Fruit fly (Drosophila melanogaster) whole organism, prepupa: ENCODE data around the gene Ir62a.
A peak's percentile ranks its signal among the peaks of the same experiment; 100 is the strongest.

ENCODE experiments used
- Blimp-1 ChIP-seq: fragments of 200-800 bp; sonication (Bioruptor generic); optimal IDR thresholded peaks from 3 replicates; lab custom pipeline; 2017; ENCODE audit warnings: missing biosample characterization, missing genetic modification characterization, mild to moderate bottlenecking, moderate library complexity, missing genetic modification reagents
- CG10631 ChIP-seq: fragments of 200-800 bp; sonication (Bioruptor generic); optimal IDR thresholded peaks from 2 replicates; lab custom pipeline; 2016; ENCODE audit warnings: missing biosample characterization, missing genetic modification characterization
- CG10669 ChIP-seq: fragments of 200-800 bp; sonication (Bioruptor generic); optimal IDR thresholded peaks from 3 replicates; lab custom pipeline; 2018; ENCODE audit warnings: missing biosample characterization, mild to moderate bottlenecking, missing genetic modification characterization, moderate library complexity
- CG11762 ChIP-seq: fragments of 200-800 bp; sonication (Bioruptor generic); optimal IDR thresholded peaks from 3 replicates; lab custom pipeline; 2016; ENCODE audit warnings: missing biosample characterization, missing genetic modification characterization; ENCODE audit not compliant: insufficient read depth
- CG11902 ChIP-seq: fragments of 200-800 bp; sonication (Bioruptor generic); optimal IDR thresholded peaks from 3 replicates; lab custom pipeline; 2016; ENCODE audit warnings: missing biosample characterization, missing genetic modification characterization
- CG1621 ChIP-seq: fragments of 200-800 bp; sonication (Bioruptor generic); optimal IDR thresholded peaks from 3 replicates; lab custom pipeline; 2018; ENCODE audit warnings: missing biosample characterization, mild to moderate bottlenecking, missing genetic modification characterization
- CG16779 ChIP-seq: fragments of 200-800 bp; sonication (Bioruptor generic); optimal IDR thresholded peaks from 3 replicates; lab custom pipeline; 2017; ENCODE audit warnings: missing biosample characterization, mild to moderate bottlenecking, missing genetic modification characterization
- CG3032 ChIP-seq: fragments of 200-800 bp; optimal IDR thresholded peaks from 2 replicates; lab custom pipeline; 2019; ENCODE audit warnings: missing biosample characterization, mild to moderate bottlenecking, missing genetic modification characterization, moderate library complexity
- CG31627 ChIP-seq: fragments of 200-800 bp; sonication (Bioruptor generic); optimal IDR thresholded peaks from 3 replicates; lab custom pipeline; 2016; ENCODE audit warnings: missing biosample characterization, missing genetic modification characterization
- CG32006 ChIP-seq: fragments of 200-800 bp; sonication (Bioruptor generic); optimal IDR thresholded peaks from 3 replicates; lab custom pipeline; 2017; ENCODE audit warnings: missing biosample characterization, mild to moderate bottlenecking, missing genetic modification characterization
- CG34406 ChIP-seq: fragments of 200-800 bp; sonication (Bioruptor generic); optimal IDR thresholded peaks from 3 replicates; lab custom pipeline; 2016; ENCODE audit warnings: missing biosample characterization, missing genetic modification characterization
- CG3919 ChIP-seq: fragments of 200-800 bp; sonication (Bioruptor generic); optimal IDR thresholded peaks from 3 replicates; lab custom pipeline; 2016; ENCODE audit warnings: missing biosample characterization, missing genetic modification characterization
- CG4318 ChIP-seq: fragments of 200-800 bp; sonication (Bioruptor generic); optimal IDR thresholded peaks from 3 replicates; lab custom pipeline; 2017; ENCODE audit warnings: missing biosample characterization, mild to moderate bottlenecking, missing genetic modification characterization
- CG6163 ChIP-seq: fragments of 200-800 bp; sonication (Bioruptor generic); IDR thresholded peaks from 3 replicates; pipeline ENCODE4 v1.3.6; 2022; ENCODE audit warnings: missing biosample characterization, missing genetic modification characterization
- CG6276 ChIP-seq: fragments of 200-800 bp; sonication (Bioruptor generic); optimal IDR thresholded peaks from 2 replicates; lab custom pipeline; 2017; ENCODE audit warnings: missing biosample characterization, mild to moderate bottlenecking, missing genetic modification characterization
- CG6792 ChIP-seq: fragments of 200-800 bp; sonication (Bioruptor generic); optimal IDR thresholded peaks from 3 replicates; lab custom pipeline; 2016; ENCODE audit warnings: missing biosample characterization, missing genetic modification characterization
- CG6808 ChIP-seq: fragments of 200-800 bp; sonication (Bioruptor generic); optimal IDR thresholded peaks from 3 replicates; lab custom pipeline; 2017; ENCODE audit warnings: missing biosample characterization, missing genetic modification characterization, mild to moderate bottlenecking, moderate library complexity, missing genetic modification reagents
- CG7368 ChIP-seq: fragments of 200-800 bp; sonication (Bioruptor generic); optimal IDR thresholded peaks from 3 replicates; lab custom pipeline; 2016; ENCODE audit warnings: missing biosample characterization, missing genetic modification characterization
- CG8119 ChIP-seq: fragments of 200-800 bp; sonication (Bioruptor generic); IDR thresholded peaks from 3 replicates; pipeline ENCODE4 v1.3.6; 2022; ENCODE audit warnings: missing biosample characterization, missing genetic modification characterization
- CG8319 ChIP-seq: fragments of 200-800 bp; sonication (Bioruptor generic); optimal IDR thresholded peaks from 3 replicates; lab custom pipeline; 2016; ENCODE audit warnings: missing biosample characterization, missing genetic modification characterization
- CG8632 ChIP-seq: fragments of 200-800 bp; sonication (Bioruptor generic); optimal IDR thresholded peaks from 3 replicates; lab custom pipeline; 2016; ENCODE audit warnings: missing biosample characterization, missing genetic modification characterization
- CG9139 ChIP-seq: fragments of 200-800 bp; sonication (Bioruptor generic); optimal IDR thresholded peaks from 3 replicates; lab custom pipeline; 2017; ENCODE audit warnings: missing biosample characterization, mild to moderate bottlenecking, missing genetic modification characterization
- Eip75B ChIP-seq: fragments of 200-800 bp; sonication (Bioruptor generic); optimal IDR thresholded peaks from 3 replicates; lab custom pipeline; 2016; ENCODE audit warnings: missing biosample characterization, missing genetic modification characterization
- Eip78C ChIP-seq: fragments of 200-800 bp; sonication (Bioruptor generic); peaks from one replicate; lab custom pipeline; 2016; ENCODE audit warnings: missing biosample characterization, missing genetic modification characterization
- Ets21C ChIP-seq: fragments of 200-800 bp; sonication (Bioruptor generic); optimal IDR thresholded peaks from 3 replicates; lab custom pipeline; 2016; ENCODE audit warnings: missing biosample characterization, missing genetic modification characterization
- Ets96B ChIP-seq: fragments of 200-800 bp; optimal IDR thresholded peaks from 2 replicates; lab custom pipeline; 2019; ENCODE audit warnings: missing biosample characterization, mild to moderate bottlenecking, missing genetic modification characterization, moderate library complexity
- Gug ChIP-seq: fragments of 200-800 bp; sonication (Bioruptor generic); IDR thresholded peaks from 2 replicates; pipeline ENCODE4 v1.3.6; 2022; ENCODE audit warnings: missing biosample characterization, missing genetic modification characterization
- Hr38 ChIP-seq: sonication (Bioruptor generic); optimal IDR thresholded peaks from 2 replicates; lab custom pipeline; 2016; ENCODE audit warnings: missing biosample characterization, missing genetic modification characterization
- Hr39 ChIP-seq: fragments of 200-800 bp; sonication (Bioruptor generic); optimal IDR thresholded peaks from 2 replicates; lab custom pipeline; 2016; ENCODE audit warnings: missing biosample characterization, missing genetic modification characterization
- Hr4 ChIP-seq: fragments of 200-800 bp; sonication (Bioruptor generic); optimal IDR thresholded peaks from 3 replicates; lab custom pipeline; 2016; ENCODE audit warnings: missing biosample characterization, missing genetic modification characterization
- Lpt ChIP-seq: fragments of 200-800 bp; sonication (Bioruptor generic); optimal IDR thresholded peaks from 3 replicates; lab custom pipeline; 2016; ENCODE audit warnings: missing biosample characterization, missing genetic modification characterization
- Met ChIP-seq: fragments of 200-800 bp; sonication (Bioruptor generic); optimal IDR thresholded peaks from 3 replicates; lab custom pipeline; 2016; ENCODE audit warnings: missing biosample characterization, missing genetic modification characterization
- Sox102F ChIP-seq: fragments of 200-800 bp; sonication (Bioruptor generic); optimal IDR thresholded peaks from 2 replicates; lab custom pipeline; 2016; ENCODE audit warnings: missing biosample characterization, mild to moderate bottlenecking, missing genetic modification characterization
- Sox14 ChIP-seq: fragments of 200-800 bp; sonication (Bioruptor generic); optimal IDR thresholded peaks from 3 replicates; lab custom pipeline; 2016; ENCODE audit warnings: missing biosample characterization, missing genetic modification characterization
- achi ChIP-seq: fragments of 200-800 bp; sonication (Bioruptor generic); optimal IDR thresholded peaks from 3 replicates; lab custom pipeline; 2016; ENCODE audit warnings: missing biosample characterization, missing genetic modification characterization
- acj6 ChIP-seq: fragments of 200-800 bp; sonication (Bioruptor generic); optimal IDR thresholded peaks from 3 replicates; lab custom pipeline; 2016; ENCODE audit warnings: missing biosample characterization, missing genetic modification characterization
- cyc ChIP-seq: fragments of 200-800 bp; sonication (Bioruptor generic); optimal IDR thresholded peaks from 3 replicates; lab custom pipeline; 2016; ENCODE audit warnings: missing biosample characterization, missing genetic modification characterization
- dac ChIP-seq: fragments of 200-800 bp; sonication (Bioruptor generic); optimal IDR thresholded peaks from 2 replicates; lab custom pipeline; 2017; ENCODE audit warnings: missing biosample characterization, mild to moderate bottlenecking, missing genetic modification characterization
- dsx ChIP-seq: fragments of 200-800 bp; optimal IDR thresholded peaks from 3 replicates; lab custom pipeline; 2019; ENCODE audit warnings: missing biosample characterization, mild to moderate bottlenecking, missing genetic modification characterization, moderate library complexity; ENCODE audit not compliant: poor library complexity, severe bottlenecking
- eg ChIP-seq: fragments of 200-800 bp; sonication (Bioruptor generic); IDR thresholded peaks from 3 replicates; pipeline ENCODE4 v1.3.6; 2022; ENCODE audit warnings: missing biosample characterization, missing genetic modification characterization
- fd59A ChIP-seq: fragments of 200-800 bp; sonication (Bioruptor generic); optimal IDR thresholded peaks from 2 replicates; lab custom pipeline; 2017; ENCODE audit warnings: missing biosample characterization, mild to moderate bottlenecking, missing genetic modification characterization, missing genetic modification reagents
- fd85E ChIP-seq: fragments of 200-800 bp; sonication (Bioruptor generic); optimal IDR thresholded peaks from 3 replicates; lab custom pipeline; 2016; ENCODE audit warnings: missing biosample characterization, missing genetic modification characterization
- fkh ChIP-seq: fragments of 200-800 bp; sonication (Bioruptor generic); optimal IDR thresholded peaks from 3 replicates; lab custom pipeline; 2017; ENCODE audit warnings: missing biosample characterization, mild to moderate bottlenecking, missing genetic modification characterization, moderate library complexity
- lz ChIP-seq: fragments of 200-800 bp; sonication (Bioruptor generic); optimal IDR thresholded peaks from 3 replicates; lab custom pipeline; 2016; ENCODE audit warnings: missing biosample characterization, missing genetic modification characterization
- net ChIP-seq: fragments of 200-800 bp; sonication (Bioruptor generic); optimal IDR thresholded peaks from 3 replicates; lab custom pipeline; 2016; ENCODE audit warnings: missing biosample characterization, missing genetic modification characterization
- pdm3 ChIP-seq: fragments of 200-800 bp; sonication (Bioruptor generic); optimal IDR thresholded peaks from 3 replicates; lab custom pipeline; 2016; ENCODE audit warnings: missing biosample characterization, missing genetic modification characterization
- spab ChIP-seq: fragments of 200-800 bp; sonication (Bioruptor generic); optimal IDR thresholded peaks from 2 replicates; lab custom pipeline; 2017; ENCODE audit warnings: missing biosample characterization, mild to moderate bottlenecking, missing genetic modification characterization, missing genetic modification reagents
- ss ChIP-seq, 2 experiments: fragments of 200-800 bp; sonication (Bioruptor generic); optimal IDR thresholded peaks; 2 replicates in 1 of 2; 3 replicates in 1 of 2; lab custom pipeline; 2017 to 2018; ENCODE audit warnings: mild to moderate bottlenecking in 2 of 2, missing biosample characterization in 2 of 2, missing genetic modification characterization in 2 of 2, moderate library complexity in 1 of 2
- svp ChIP-seq: fragments of 200-800 bp; sonication (Bioruptor generic); peaks from one replicate; lab custom pipeline; 2016; ENCODE audit warnings: missing biosample characterization, missing genetic modification characterization
- topi ChIP-seq: fragments of 200-800 bp; sonication (Bioruptor generic); optimal IDR thresholded peaks from 3 replicates; lab custom pipeline; 2016; ENCODE audit warnings: missing biosample characterization, missing genetic modification characterization
- vri ChIP-seq: fragments of 200-800 bp; sonication (Bioruptor generic); optimal IDR thresholded peaks from 3 replicates; lab custom pipeline; 2016; ENCODE audit warnings: missing biosample characterization, mild to moderate bottlenecking, missing genetic modification characterization

The Ir62a gene

DNA sequence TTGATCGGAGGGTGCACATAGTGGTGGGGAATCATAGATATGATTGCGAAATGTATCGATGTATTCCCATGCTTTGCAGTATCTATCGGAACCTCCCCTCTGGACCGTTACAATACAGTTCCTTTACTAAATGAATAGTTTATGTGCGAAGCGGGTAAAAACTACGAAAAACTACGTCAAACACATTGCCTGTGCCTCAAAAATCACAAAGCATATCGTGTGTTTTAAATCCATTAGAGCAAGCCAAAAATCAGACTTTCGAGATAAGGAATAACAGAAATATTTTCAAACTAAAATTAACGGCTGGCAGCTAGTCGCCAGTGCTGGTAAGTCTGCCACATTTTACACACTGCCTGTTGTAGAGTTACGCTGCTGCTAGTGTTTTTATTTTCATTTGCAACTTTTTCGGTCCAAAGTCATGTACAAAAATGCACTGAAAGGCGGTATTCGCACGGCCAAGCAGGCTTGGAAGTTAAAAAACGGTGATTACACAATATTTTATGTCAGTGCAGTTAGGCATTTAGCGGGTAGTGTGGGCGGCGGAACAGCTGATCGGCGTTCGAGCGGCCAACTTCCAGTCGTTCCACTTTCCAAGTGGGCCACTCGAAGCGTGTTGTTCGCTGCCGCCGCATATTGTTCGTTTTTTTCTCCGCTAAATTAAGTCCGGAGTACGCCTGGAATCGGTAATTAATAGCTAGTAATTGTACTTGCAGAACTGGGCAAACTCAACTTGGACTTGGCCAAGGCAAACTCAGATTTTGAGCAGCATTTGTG is 13.6 kb downstream of the Ir62a start:
- TF ChIP-seq CG6792 (GFP tag; lab: Kevin White, UChicago) (peak; percentile 65), Eip75B (GFP tag; lab: Kevin White, UChicago) (peak; percentile 60), Sox14 (GFP tag; lab: Kevin White, UChicago) (peak; percentile 60), Hr4 (peak; percentile 76), cyc (peak; percentile 77), CG32006 (peak; percentile 73), CG3919 (GFP tag; lab: Kevin White, UChicago) (peak; percentile 86), CG6808 (GFP tag; lab: Kevin White, UChicago) (peak; percentile 19), ss (GFP tag; optimal IDR thresholded peaks at IDR 0.05; lab: Kevin White, UChicago) (peak; percentile 15 to 38), CG31627 (peak; percentile 80), CG11762 (GFP tag; lab: Kevin White, UChicago) (peak; percentile 61), Sox102F (peak; percentile 79), achi (GFP tag; lab: Kevin White, UChicago) (peak; percentile 75), CG8319 (peak; percentile 57), Lpt (GFP tag; lab: Kevin White, UChicago) (peak; percentile 68), CG1621 (tag; lab: Kevin White, UChicago) (peak; percentile 49), Met (GFP tag; lab: Kevin White, UChicago) (peak; percentile 79), CG7368 (GFP tag; lab: Kevin White, UChicago) (peak; percentile 74), CG16779 (tag; lab: Kevin White, UChicago) (no peak), spab (GFP tag; lab: Kevin White, UChicago) (no peak), CG9139 (GFP tag; lab: Kevin White, UChicago) (peak; percentile 45), eg (GFP tag; lab: Robert Waterston, UW) (peak; percentile 81), CG10669 (GFP tag; lab: Kevin White, UChicago) (peak; percentile 50), Ets21C (GFP tag; lab: Kevin White, UChicago) (peak; percentile 57), CG4318 (GFP tag; lab: Kevin White, UChicago) (no peak), Gug (GFP tag; lab: Robert Waterston, UW) (peak; percentile 74), svp (GFP tag; lab: Kevin White, UChicago) (peak; percentile 82), Eip78C (GFP tag; lab: Kevin White, UChicago) (peak; percentile 91), CG8632 (peak; percentile 60), pdm3 (GFP tag; lab: Kevin White, UChicago) (no peak), dsx (GFP tag; lab: Kevin White, UChicago) (no peak), Blimp-1 (GFP tag; lab: Kevin White, UChicago) (peak; percentile 32), lz (GFP tag; lab: Kevin White, UChicago) (peak; percentile 78), dac (GFP tag; lab: Kevin White, UChicago) (peak; percentile 49), topi (GFP tag; lab: Kevin White, UChicago) (peak; percentile 72), CG6163 (GFP tag; lab: Robert Waterston, UW) (peak; percentile 89), Hr39 (peak; percentile 78), fkh (no peak), Hr38 (GFP tag; lab: Kevin White, UChicago) (peak; percentile 68), CG8119 (peak; percentile 72), vri (GFP tag; lab: Kevin White, UChicago) (peak; percentile 64), CG11902 (GFP tag; lab: Kevin White, UChicago) (peak; percentile 42), acj6 (peak; percentile 80), CG34406 (GFP tag; lab: Kevin White, UChicago) (peak; percentile 44), fd85E (GFP tag; lab: Kevin White, UChicago) (peak; percentile 72), CG6276 (GFP tag; lab: Kevin White, UChicago) (peak; percentile 6), CG10631 (GFP tag; lab: Kevin White, UChicago) (peak; percentile 81), fd59A (GFP tag; lab: Kevin White, UChicago) (peak; percentile 21), CG3032 (tag; lab: Kevin White, UChicago) (peak; percentile 10), Ets96B (tag; lab: Kevin White, UChicago) (peak; percentile 59), net (peak; percentile 81)
